Fruit fly (Drosophila melanogaster) whole organism, pupa: ENCODE measurements around the gene beta-Man.

ENCODE experiments used
- CG13204 ChIP-seq: fragments of 200-800 bp; sonication (Bioruptor generic); optimal IDR thresholded peaks from 2 replicates; lab custom pipeline; 2018; ENCODE audit warnings: missing biosample characterization, mild to moderate bottlenecking, missing genetic modification characterization, moderate library complexity
- D1 ChIP-seq: fragments of 200-800 bp; sonication (Bioruptor generic); optimal IDR thresholded peaks from 2 replicates; lab custom pipeline; 2018; ENCODE audit warnings: missing biosample characterization, mild to moderate bottlenecking, missing genetic modification characterization, moderate library complexity
- EcR ChIP-seq: fragments of 200-800 bp; sonication (Bioruptor generic); optimal IDR thresholded peaks from 3 replicates; lab custom pipeline; 2019; ENCODE audit warnings: missing biosample characterization, missing genetic modification characterization, mild to moderate bottlenecking, moderate library complexity, missing genetic modification reagents
- gl ChIP-seq: fragments of 200-800 bp; sonication (Bioruptor generic); optimal IDR thresholded peaks from 2 replicates; lab custom pipeline; 2018; ENCODE audit warnings: missing biosample characterization, mild to moderate bottlenecking, missing genetic modification characterization

- TF ChIP-seq EcR (GFP tag; lab: Kevin White, UChicago) (no peak), gl (tag; lab: Kevin White, UChicago) (no peak), CG13204 (no peak), D1 (tag; lab: Kevin White, UChicago) (no peak)
These were observed 49.6 kb downstream of the beta-Man start, which contains the start of gene TwdlF for dm6 chr3R:4246578-4247070.
